Worm (Caenorhabditis elegans) whole organism, young adult: ENCODE data around the gene R05D3.3.

Source experiments
- B0261.1 ChIP-seq: sonication (generic microtip); optimal IDR thresholded peaks from 2 replicates; lab custom pipeline; 2016; ENCODE audit warnings: mild to moderate bottlenecking, missing genetic modification characterization, moderate library complexity, missing compliant biosample characterization
- B0336.3 ChIP-seq: fragments of 200-800 bp; sonication (Bioruptor generic); IDR thresholded peaks from 2 replicates; pipeline ENCODE4 v1.3.6; 2022; ENCODE audit warnings: missing genetic modification characterization, missing compliant biosample characterization
- F49E8.2 ChIP-seq: sonication (generic microtip); optimal IDR thresholded peaks from 3 replicates; lab custom pipeline; 2017; ENCODE audit warnings: missing genetic modification characterization, mild to moderate bottlenecking, missing compliant biosample characterization, antibody characterized with exemption, moderate library complexity; ENCODE audit not compliant: insufficient read depth
- K12H6.12 ChIP-seq: fragments of 200-800 bp; sonication (Bioruptor generic); optimal IDR thresholded peaks from 2 replicates; lab custom pipeline; 2018; ENCODE audit warnings: mild to moderate bottlenecking, missing genetic modification characterization, missing compliant biosample characterization
- Y53G8AR.9 ChIP-seq: fragments of 200-800 bp; sonication (Bioruptor generic); conservative IDR thresholded peaks from 2 replicates; pipeline ENCODE4 v1.3.6; 2022; ENCODE audit warnings: missing genetic modification reagents, missing genetic modification characterization, missing compliant biosample characterization
- akir-1 ChIP-seq: fragments of 200-800 bp; sonication (Bioruptor generic); optimal IDR thresholded peaks from 2 replicates; lab custom pipeline; 2018; ENCODE audit warnings: mild to moderate bottlenecking, missing genetic modification characterization, moderate library complexity, missing compliant biosample characterization
- ama-1 ChIP-seq, 3 experiments: fragments of 150-350 bp in 1 of 3; sonication (generic microtip) in 2 of 3; optimal IDR thresholded peaks; 2 replicates each; lab custom pipeline; 2014 to 2018; ENCODE audit warnings: missing biosample characterization in 2 of 3, missing genetic modification characterization in 2 of 3, missing genetic modification reagents in 2 of 3
- attf-6 ChIP-seq: fragments of 200-800 bp; sonication (Bioruptor generic); IDR thresholded peaks from 2 replicates; pipeline ENCODE4 v1.3.6; 2022; ENCODE audit warnings: missing genetic modification reagents, missing genetic modification characterization, missing compliant biosample characterization
- cebp-2 ChIP-seq: fragments of 200-800 bp; sonication (Bioruptor generic); IDR thresholded peaks from 2 replicates; pipeline ENCODE4 v1.3.6; 2022; ENCODE audit warnings: missing genetic modification characterization, missing compliant biosample characterization
- dox-1 ChIP-seq: fragments of 200-800 bp; sonication (Bioruptor generic); IDR thresholded peaks from 2 replicates; pipeline ENCODE4 v1.3.6; 2022; ENCODE audit warnings: missing genetic modification reagents, missing genetic modification characterization, missing compliant biosample characterization
- egl-44 ChIP-seq: fragments of 200-800 bp; sonication (Bioruptor generic); IDR thresholded peaks from 2 replicates; pipeline ENCODE4 v1.3.6; 2022; ENCODE audit warnings: missing genetic modification reagents, missing genetic modification characterization, missing compliant biosample characterization
- ets-4 ChIP-seq: fragments of 200-800 bp; sonication (Bioruptor generic); optimal IDR thresholded peaks from 2 replicates; lab custom pipeline; 2018; ENCODE audit warnings: mild to moderate bottlenecking, missing genetic modification characterization, missing compliant biosample characterization
- hmg-1.2 ChIP-seq: fragments of 200-800 bp; sonication (Bioruptor generic); IDR thresholded peaks from 2 replicates; pipeline ENCODE4 v1.3.6; 2022; ENCODE audit warnings: missing genetic modification reagents, missing genetic modification characterization, missing compliant biosample characterization
- let-607 ChIP-seq, 2 experiments: fragments of 200-800 bp in 1 of 2; sonication (Bioruptor generic) in 1 of 2; sonication (generic microtip) in 1 of 2; optimal IDR thresholded peaks; 2 replicates each; lab custom pipeline; 2016 to 2018; ENCODE audit warnings: mild to moderate bottlenecking in 2 of 2, missing compliant biosample characterization in 2 of 2, missing genetic modification characterization in 2 of 2, moderate library complexity in 2 of 2, missing genotype in 1 of 2
- lin-26 ChIP-seq: fragments of 200-800 bp; sonication (Bioruptor generic); IDR thresholded peaks from 2 replicates; pipeline ENCODE4 v1.3.6; 2022; ENCODE audit warnings: missing genetic modification reagents, missing genetic modification characterization, missing compliant biosample characterization
- lin-40 ChIP-seq: sonication (generic microtip); optimal IDR thresholded peaks from 2 replicates; lab custom pipeline; 2016; ENCODE audit warnings: missing genetic modification characterization, mild to moderate bottlenecking, missing compliant biosample characterization, missing genotype, missing genetic modification reagents
- lin-54 ChIP-seq: fragments of 200-800 bp; sonication (Bioruptor generic); optimal IDR thresholded peaks from 2 replicates; lab custom pipeline; 2018; ENCODE audit warnings: mild to moderate bottlenecking, missing genetic modification characterization, missing compliant biosample characterization
- madf-3 ChIP-seq: fragments of 200-800 bp; sonication (Bioruptor generic); IDR thresholded peaks from 2 replicates; pipeline ENCODE4 v1.3.6; 2022; ENCODE audit warnings: missing genetic modification reagents, missing genetic modification characterization, missing compliant biosample characterization
- madf-6 ChIP-seq: fragments of 200-800 bp; sonication (Bioruptor generic); IDR thresholded peaks from 2 replicates; pipeline ENCODE4 v1.3.6; 2022; ENCODE audit warnings: missing genetic modification reagents, missing genetic modification characterization, missing compliant biosample characterization
- nfyb-1 ChIP-seq: fragments of 200-800 bp; sonication (Bioruptor generic); IDR thresholded peaks from 2 replicates; pipeline ENCODE4 v1.3.6; 2022; ENCODE audit warnings: missing genetic modification reagents, missing genetic modification characterization, missing compliant biosample characterization
- nhr-80 ChIP-seq: sonication (generic microtip); optimal IDR thresholded peaks from 2 replicates; lab custom pipeline; 2016; ENCODE audit warnings: missing genetic modification characterization, missing compliant biosample characterization
- pbrm-1 ChIP-seq: fragments of 200-800 bp; sonication (Bioruptor generic); IDR thresholded peaks from 2 replicates; pipeline ENCODE4 v1.3.6; 2022; ENCODE audit warnings: missing genetic modification reagents, missing genetic modification characterization, missing compliant biosample characterization
- somi-1 ChIP-seq: fragments of 200-800 bp; sonication (Bioruptor generic); optimal IDR thresholded peaks from 2 replicates; lab custom pipeline; 2018; ENCODE audit warnings: mild to moderate bottlenecking, missing genetic modification characterization, missing compliant biosample characterization
- xnd-1 ChIP-seq: sonication (generic microtip); optimal IDR thresholded peaks from 2 replicates; lab custom pipeline; 2016; ENCODE audit warnings: missing genotype, missing genetic modification reagents, missing genetic modification characterization, missing compliant biosample characterization
- zfh-2 ChIP-seq: fragments of 200-800 bp; sonication (Bioruptor generic); conservative IDR thresholded peaks from 2 replicates; pipeline ENCODE4 v1.3.6; 2022; ENCODE audit warnings: missing genetic modification reagents, missing genetic modification characterization, missing compliant biosample characterization
- zim-3 ChIP-seq: sonication (generic microtip); optimal IDR thresholded peaks from 2 replicates; lab custom pipeline; 2017; ENCODE audit warnings: mild to moderate bottlenecking, missing genetic modification characterization, moderate library complexity, missing compliant biosample characterization
- ztf-26 ChIP-seq: sonication (generic microtip); optimal IDR thresholded peaks from 2 replicates; lab custom pipeline; 2017; ENCODE audit warnings: missing genetic modification characterization, missing compliant biosample characterization
- ztf-3 ChIP-seq: fragments of 200-800 bp; sonication (Bioruptor generic); optimal IDR thresholded peaks from 2 replicates; lab custom pipeline; 2018; ENCODE audit warnings: mild to moderate bottlenecking, missing genetic modification characterization, missing compliant biosample characterization

R05D3.3 gene

DNA sequence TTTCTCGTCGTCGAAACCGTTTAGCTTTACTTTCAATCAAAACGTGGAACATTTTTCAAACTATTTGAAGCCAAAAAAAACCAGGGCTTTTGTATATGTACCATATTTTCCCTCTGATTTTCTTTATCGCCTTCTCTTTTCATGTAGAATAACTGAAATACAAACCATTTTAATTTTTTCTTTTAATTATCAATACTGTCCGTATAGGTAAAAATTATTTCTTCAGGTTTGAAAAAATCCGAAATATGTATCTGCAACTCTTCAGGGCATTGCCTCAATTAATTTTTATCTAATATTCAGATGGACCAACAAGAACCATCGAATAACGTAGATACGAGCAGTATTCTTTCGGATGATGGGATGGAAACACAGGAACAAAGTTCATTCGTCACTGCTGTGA lies 11.2 kb downstream of the R05D3.3 start, which contains the start of gene met-2:
Gene met-2 (plus strand): TSS at position 301 of the 400 bp plus-strand sequence.
- TF ChIP-seq akir-1 (GFP tag; lab: Kevin White, UChicago) (no peak), attf-6 (GFP tag; lab: Robert Waterston, UW) (no peak), ztf-26 (tag; lab: Kevin White, UChicago) (no peak), madf-3 (GFP tag; lab: Robert Waterston, UW) (no peak), hmg-1.2 (GFP tag; lab: Robert Waterston, UW) (peak; percentile 16; the same call in 1 of the 2 replicates), Y53G8AR.9 (no peak), ama-1 (optimal IDR thresholded peaks at IDR 0.05; lab: Kevin White, UChicago) (no peak), ama-1 (GFP tag; optimal IDR thresholded peaks at IDR 0.05; lab: Kevin White, UChicago) (peak in 1 of 2 experiments; percentile 38), ztf-3 (GFP tag; lab: Kevin White, UChicago) (no peak)

DNA sequence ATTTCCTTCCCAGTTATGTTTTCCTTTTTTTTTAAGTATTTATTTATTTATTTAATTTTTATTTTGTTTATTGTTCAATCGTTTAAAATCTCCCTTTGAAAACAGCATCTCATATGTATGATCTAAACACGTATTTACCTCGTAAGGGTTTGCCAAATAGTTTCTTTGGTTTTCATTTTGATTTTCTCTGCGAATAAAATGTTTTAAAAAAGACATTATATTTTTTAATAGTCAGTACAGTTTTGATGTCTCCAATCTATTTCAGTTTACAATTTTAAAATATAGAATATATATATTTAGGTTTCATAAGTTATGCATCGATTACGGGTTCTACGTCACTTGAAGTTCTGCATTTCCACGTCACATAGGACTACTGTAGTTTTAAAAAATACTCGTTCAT lies 16.8 kb downstream of the R05D3.3 start, which contains the start of gene R05D3.12:
Gene R05D3.12 (plus strand): TSS at position 301 of the 400 bp plus-strand sequence.
- TF ChIP-seq egl-44 (GFP tag; lab: Robert Waterston, UW) (no peak), madf-6 (GFP tag; lab: Robert Waterston, UW) (peak; percentile 27; the same call in 1 of the 2 replicates), F49E8.2 (tag; lab: Kevin White, UChicago) (no peak), ets-4 (no peak), pbrm-1 (no peak), lin-40 (no peak), cebp-2 (GFP tag; lab: Robert Waterston, UW) (no peak), Y53G8AR.9 (0 out of 2 replicates have a peak, but pooled peaks have one; percentile 16)
- TF ChIP-seq, all 124 proteins: peak for 2

DNA sequence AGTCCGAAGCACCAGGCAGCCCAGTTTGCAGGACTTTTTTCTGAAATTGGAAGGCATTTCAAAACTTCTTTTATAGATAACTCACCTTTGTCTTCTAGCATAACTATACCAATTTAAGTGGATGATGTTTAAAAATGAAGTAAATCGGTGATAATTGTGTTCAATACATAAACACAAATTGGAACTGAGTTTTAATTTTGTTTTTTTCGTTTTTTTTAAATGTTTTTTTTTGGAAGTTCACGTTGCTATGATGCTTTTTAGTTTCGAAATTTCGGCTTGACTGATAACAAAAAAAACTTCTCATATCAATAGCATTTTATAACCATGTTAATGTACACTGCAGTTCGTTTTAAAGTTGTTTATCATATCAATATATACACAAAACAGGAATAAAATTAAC lies 25.7 kb downstream of the R05D3.3 start, which contains the start of gene ZK353.4:
Gene ZK353.4 (minus strand): TSS at position 101 of the 400 bp plus-strand sequence.
- no peak for TF ChIP-seq akir-1 (GFP tag; lab: Kevin White, UChicago)
- TF ChIP-seq zfh-2 (GFP tag; lab: Robert Waterston, UW), result no peak
- no peak for TF ChIP-seq ama-1 (optimal IDR thresholded peaks at IDR 0.05; lab: Kevin White, UChicago)
- TF ChIP-seq ama-1 (GFP tag; optimal IDR thresholded peaks at IDR 0.05; lab: Kevin White, UChicago), result no peak
- no peak for TF ChIP-seq F49E8.2 (tag; lab: Kevin White, UChicago)
- TF ChIP-seq somi-1, result no peak
- no peak for TF ChIP-seq B0261.1 (tag; lab: Kevin White, UChicago)
- no peak for TF ChIP-seq dox-1 (GFP tag; lab: Robert Waterston, UW)

DNA sequence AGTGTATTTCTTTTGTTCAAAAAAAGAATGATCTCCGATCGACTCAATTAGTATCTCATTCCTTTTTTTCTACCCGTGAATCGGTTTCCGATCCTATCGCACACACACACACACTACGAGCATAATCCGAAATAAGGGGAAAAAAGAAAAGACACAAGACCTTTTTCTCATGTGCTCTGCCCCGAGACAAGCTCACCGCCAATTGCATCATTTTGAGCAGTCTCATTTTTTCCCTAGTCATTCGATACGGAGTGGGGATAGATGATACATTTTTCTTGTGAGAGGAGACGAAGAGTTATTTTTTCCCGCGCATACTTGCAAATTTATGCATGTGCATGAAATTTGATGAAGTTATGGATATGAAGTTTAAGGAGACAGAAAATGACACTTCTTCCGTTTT lies 28.5 kb downstream of the R05D3.3 start:
- TF ChIP-seq lin-26 (GFP tag; lab: Robert Waterston, UW) (no peak), B0336.3 (no peak), nfyb-1 (GFP tag; lab: Robert Waterston, UW) (0 out of 2 replicates have a peak, but pooled peaks have one; percentile 19), K12H6.12 (tag; lab: Kevin White, UChicago) (peak; percentile 22)

DNA sequence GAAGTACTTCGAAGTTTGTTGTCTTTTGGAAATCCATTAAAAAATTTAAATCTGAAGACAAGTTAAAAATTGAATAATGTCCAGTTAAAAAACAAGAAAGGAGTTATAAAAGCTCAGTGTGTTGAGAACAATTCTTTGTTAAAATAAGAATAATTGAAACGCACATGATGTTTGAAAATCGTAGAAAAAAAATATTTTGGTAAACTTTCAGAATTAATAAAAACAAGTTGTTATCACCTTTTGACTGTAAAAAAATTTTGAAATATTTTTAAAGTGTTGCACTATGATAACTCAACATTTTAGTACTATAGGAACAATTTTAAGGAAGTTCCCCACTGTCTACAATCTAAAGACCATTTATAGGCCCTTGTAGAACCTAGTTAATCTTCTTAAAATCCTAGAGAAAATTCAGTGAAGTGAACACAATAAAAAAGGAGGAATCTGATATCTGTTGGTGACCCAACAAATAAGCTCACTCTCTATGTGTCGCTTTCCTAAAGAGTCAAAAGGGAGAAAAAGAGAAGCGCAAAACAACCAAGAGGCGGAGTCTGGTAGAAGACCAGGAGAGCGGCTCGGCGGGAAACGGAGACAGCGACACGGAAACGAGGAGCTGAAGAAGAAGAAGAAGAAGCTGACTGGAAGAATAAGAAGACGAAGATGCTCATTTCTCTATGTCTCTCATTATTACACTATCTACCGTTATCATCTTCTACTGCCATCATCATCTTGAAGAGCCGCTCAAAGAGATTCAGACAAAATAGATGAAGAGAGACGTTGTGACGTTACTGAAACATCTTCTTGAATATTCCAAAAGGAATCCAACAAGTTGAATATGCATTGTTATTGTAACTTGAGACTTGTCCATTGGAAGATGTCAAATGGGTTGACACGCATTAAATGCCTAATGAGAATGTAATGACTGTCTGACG lies 30.8 kb downstream of the R05D3.3 start, which contains the start of gene ZK353.10:
Gene ZK353.10 (minus strand): TSS at position 51 of the 929 bp plus-strand sequence.
- no peak for TF ChIP-seq lin-54 (GFP tag; lab: Kevin White, UChicago)
- no peak for TF ChIP-seq zim-3
- no peak for TF ChIP-seq nhr-80 (tag; lab: Kevin White, UChicago)
- no peak for TF ChIP-seq xnd-1 (tag; lab: Kevin White, UChicago)
- TF ChIP-seq let-607 (tag; optimal IDR thresholded peaks at IDR 0.05; lab: Kevin White, UChicago), result no peak
